Worm (Caenorhabditis elegans) whole organism, young adult: ENCODE data around the gene R07B7.10.
"Not testable (repeated sequence)": the region's sequence is repeated elsewhere in the genome, so short reads cannot be mapped to it uniquely, and the experiment has no call there.

Experiments used
- B0261.1 ChIP-seq: sonication (generic microtip); optimal IDR thresholded peaks from 2 replicates; lab custom pipeline; 2016; ENCODE audit warnings: mild to moderate bottlenecking, missing genetic modification characterization, moderate library complexity, missing compliant biosample characterization
- ama-1 ChIP-seq, 3 experiments: fragments of 150-350 bp in 1 of 3; sonication (generic microtip) in 2 of 3; optimal IDR thresholded peaks; 2 replicates each; lab custom pipeline; 2014 to 2018; ENCODE audit warnings: missing biosample characterization in 2 of 3, missing genetic modification characterization in 2 of 3, missing genetic modification reagents in 2 of 3
- aptf-2 ChIP-seq: fragments of 200-800 bp; sonication (Bioruptor generic); conservative IDR thresholded peaks from 2 replicates; pipeline ENCODE4 v1.3.6; 2022; ENCODE audit warnings: missing genetic modification reagents, missing genetic modification characterization, missing compliant biosample characterization
- ceh-27 ChIP-seq: fragments of 200-800 bp; sonication (Bioruptor generic); optimal IDR thresholded peaks from 2 replicates; lab custom pipeline; 2018; ENCODE audit warnings: mild to moderate bottlenecking, missing genetic modification characterization, moderate library complexity, missing compliant biosample characterization
- dpl-1 ChIP-seq: fragments of 150-350 bp; optimal IDR thresholded peaks from 2 replicates; lab custom pipeline; 2014; ENCODE audit warnings: missing biosample characterization, missing genetic modification reagents, missing genetic modification characterization
- efl-1 ChIP-seq: fragments of 150-350 bp; optimal IDR thresholded peaks from 2 replicates; lab custom pipeline; 2014; ENCODE audit warnings: missing biosample characterization, missing genetic modification reagents, missing genetic modification characterization
- ets-4 ChIP-seq: fragments of 200-800 bp; sonication (Bioruptor generic); optimal IDR thresholded peaks from 2 replicates; lab custom pipeline; 2018; ENCODE audit warnings: mild to moderate bottlenecking, missing genetic modification characterization, missing compliant biosample characterization
- hmg-1.2 ChIP-seq: fragments of 200-800 bp; sonication (Bioruptor generic); IDR thresholded peaks from 2 replicates; pipeline ENCODE4 v1.3.6; 2022; ENCODE audit warnings: missing genetic modification reagents, missing genetic modification characterization, missing compliant biosample characterization
- snpc-4 ChIP-seq, 5 experiments: fragments of 150-350 bp in 1 of 5; sonication (generic microtip) in 4 of 5; optimal IDR thresholded peaks; 2 replicates each; lab custom pipeline; 2014 to 2018; ENCODE audit warnings: missing genetic modification characterization in 5 of 5, missing biosample characterization in 3 of 5, antibody characterized with exemption in 2 of 5, mild to moderate bottlenecking in 2 of 5, missing compliant biosample characterization in 2 of 5, missing genotype in 2 of 5, moderate library complexity in 2 of 5, missing genetic modification reagents in 1 of 5
- somi-1 ChIP-seq: fragments of 200-800 bp; sonication (Bioruptor generic); optimal IDR thresholded peaks from 2 replicates; lab custom pipeline; 2018; ENCODE audit warnings: mild to moderate bottlenecking, missing genetic modification characterization, missing compliant biosample characterization

DNA sequence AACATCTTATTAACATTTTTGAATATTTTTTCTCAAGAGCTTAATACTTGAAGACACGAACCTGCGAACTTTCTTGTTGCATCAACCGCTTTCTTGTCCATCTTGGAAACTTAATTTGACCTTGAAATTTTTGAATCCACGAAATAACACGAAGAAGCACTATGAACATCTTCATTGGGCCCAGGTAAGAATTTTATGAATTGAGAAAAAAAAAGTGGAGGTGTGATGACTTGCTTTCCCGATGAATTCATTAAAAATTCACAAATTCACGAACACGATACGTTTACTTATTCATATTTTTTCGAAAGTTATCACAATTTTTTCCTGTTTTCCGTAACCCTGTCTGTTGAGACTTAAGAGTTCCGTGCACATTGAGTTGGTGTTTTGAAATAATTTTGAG is 47.7 kb downstream of the R07B7.10 start, which contains the start of gene C27A7.6:
- TF ChIP-seq aptf-2; ama-1 (optimal IDR thresholded peaks at IDR 0.05; lab: Kevin White, UChicago); ama-1 (GFP tag; optimal IDR thresholded peaks at IDR 0.05; lab: Kevin White, UChicago); somi-1 (GFP tag; lab: Kevin White, UChicago); ceh-27 (GFP tag; lab: Kevin White, UChicago); B0261.1 (tag; lab: Kevin White, UChicago); ets-4 (GFP tag; lab: Kevin White, UChicago); efl-1 (GFP tag; lab: Kevin White, UChicago); snpc-4 (GFP tag; optimal IDR thresholded peaks at IDR 0.05; lab: Kevin White, UChicago); snpc-4 (tag; optimal IDR thresholded peaks at IDR 0.05; lab: Kevin White, UChicago); dpl-1 (GFP tag; lab: Kevin White, UChicago); hmg-1.2 (GFP tag; lab: Robert Waterston, UW): not testable (repeated sequence)
